Fruit fly (Drosophila melanogaster) whole organism, embryonic: ENCODE measurements around the gene CG2652.

Experiments used
- Atf6 ChIP-seq: fragments of 200-800 bp; sonication (Bioruptor generic); IDR thresholded peaks from 2 replicates; pipeline ENCODE4 v1.3.6; 2022; ENCODE audit warnings: missing biosample characterization, missing genetic modification characterization
- Bdp1 ChIP-seq: fragments of 200-800 bp; sonication (Bioruptor generic); optimal IDR thresholded peaks from 3 replicates; lab custom pipeline; 2016; ENCODE audit warnings: missing biosample characterization, missing genetic modification characterization
- CG10209 ChIP-seq: fragments of 200-800 bp; sonication (Bioruptor generic); optimal IDR thresholded peaks from 3 replicates; lab custom pipeline; 2017; ENCODE audit warnings: missing biosample characterization, mild to moderate bottlenecking, missing genetic modification characterization, missing genetic modification reagents
- CG10274 ChIP-seq: fragments of 200-800 bp; sonication (Bioruptor generic); optimal IDR thresholded peaks from 3 replicates; lab custom pipeline; 2017; ENCODE audit warnings: missing biosample characterization, mild to moderate bottlenecking, missing genetic modification characterization
- CG10462 ChIP-seq: fragments of 200-800 bp; sonication (Bioruptor generic); optimal IDR thresholded peaks from 2 replicates; lab custom pipeline; 2016; ENCODE audit warnings: missing biosample characterization, missing genetic modification characterization
- CG11398 ChIP-seq: fragments of 200-800 bp; sonication (Bioruptor generic); optimal IDR thresholded peaks from 2 replicates; lab custom pipeline; 2016; ENCODE audit warnings: missing biosample characterization, missing genetic modification characterization
- CG12236 ChIP-seq: fragments of 200-800 bp; sonication (Bioruptor generic); optimal IDR thresholded peaks from 2 replicates; lab custom pipeline; 2016; ENCODE audit warnings: missing biosample characterization, missing genetic modification characterization
- CG14710 ChIP-seq: fragments of 200-800 bp; sonication (Bioruptor generic); optimal IDR thresholded peaks from 3 replicates; lab custom pipeline; 2019; ENCODE audit warnings: missing biosample characterization, mild to moderate bottlenecking, missing genetic modification characterization, moderate library complexity
- CG17359 ChIP-seq: fragments of 200-800 bp; sonication (Bioruptor generic); optimal IDR thresholded peaks from 3 replicates; lab custom pipeline; 2018; ENCODE audit warnings: missing biosample characterization, mild to moderate bottlenecking, missing genetic modification characterization, moderate library complexity
- CG17912 ChIP-seq: fragments of 200-800 bp; sonication (Bioruptor generic); optimal IDR thresholded peaks from 2 replicates; lab custom pipeline; 2018; ENCODE audit warnings: missing biosample characterization, mild to moderate bottlenecking, missing genetic modification characterization
- CG2889 ChIP-seq: fragments of 200-800 bp; sonication (Bioruptor generic); IDR thresholded peaks from 3 replicates; pipeline ENCODE4 v1.3.6; 2022; ENCODE audit warnings: missing biosample characterization, missing genetic modification characterization
- CG32772 ChIP-seq: fragments of 200-800 bp; sonication (Bioruptor generic); IDR thresholded peaks from 2 replicates; pipeline ENCODE4 v1.3.6; 2022; ENCODE audit warnings: missing biosample characterization, missing genetic modification characterization
- CG34376 ChIP-seq: fragments of 200-800 bp; sonication (Bioruptor generic); optimal IDR thresholded peaks from 2 replicates; lab custom pipeline; 2018; ENCODE audit warnings: missing biosample characterization, mild to moderate bottlenecking, missing genetic modification characterization
- CG3726 ChIP-seq: fragments of 200-800 bp; sonication (Bioruptor generic); IDR thresholded peaks from 3 replicates; pipeline ENCODE4, ENCODE4 v1.3.6; 2022; ENCODE audit warnings: missing biosample characterization, missing genetic modification characterization
- CG4617 ChIP-seq: fragments of 200-800 bp; sonication (Bioruptor generic); optimal IDR thresholded peaks from 3 replicates; lab custom pipeline; 2016; ENCODE audit warnings: missing biosample characterization, missing genetic modification characterization, borderline replicate concordance
- CG5180 ChIP-seq: fragments of 200-800 bp; sonication (Bioruptor generic); optimal IDR thresholded peaks from 3 replicates; lab custom pipeline; 2017; ENCODE audit warnings: missing biosample characterization, missing genetic modification characterization, mild to moderate bottlenecking, moderate library complexity, missing genetic modification reagents
- CG6854 ChIP-seq: fragments of 200-800 bp; sonication (Bioruptor generic); optimal IDR thresholded peaks from 3 replicates; lab custom pipeline; 2017; ENCODE audit warnings: missing biosample characterization, mild to moderate bottlenecking, missing genetic modification characterization
- CG7963 ChIP-seq: fragments of 200-800 bp; sonication (Bioruptor generic); IDR thresholded peaks from 3 replicates; pipeline ENCODE4 v1.3.6; 2022; ENCODE audit warnings: missing biosample characterization, missing genetic modification characterization; ENCODE audit not compliant: partially characterized antibody
- CG8089 ChIP-seq: fragments of 200-800 bp; sonication (Bioruptor generic); optimal IDR thresholded peaks from 3 replicates; lab custom pipeline; 2016; ENCODE audit warnings: missing biosample characterization, missing genetic modification characterization
- CG9932 ChIP-seq: fragments of 200-800 bp; sonication (Bioruptor generic); IDR thresholded peaks from 2 replicates; pipeline ENCODE4 v1.3.6; 2022; ENCODE audit warnings: missing biosample characterization, missing genetic modification characterization
- Chrac-16 ChIP-seq: fragments of 200-800 bp; sonication (Bioruptor generic); optimal IDR thresholded peaks from 3 replicates; lab custom pipeline; 2016; ENCODE audit warnings: missing biosample characterization, missing genetic modification characterization
- Dref ChIP-seq: fragments of 200-800 bp; sonication (Bioruptor generic); IDR thresholded peaks from 2 replicates; pipeline ENCODE4 v1.3.6; 2022; ENCODE audit warnings: missing biosample characterization, missing genetic modification characterization
- Fer1 ChIP-seq: fragments of 200-800 bp; sonication (Bioruptor generic); optimal IDR thresholded peaks from 2 replicates; lab custom pipeline; 2017; ENCODE audit warnings: missing biosample characterization, mild to moderate bottlenecking, missing genetic modification characterization
- Hr3 ChIP-seq: fragments of 200-800 bp; sonication (Bioruptor generic); optimal IDR thresholded peaks from 3 replicates; lab custom pipeline; 2016; ENCODE audit warnings: missing biosample characterization, missing genetic modification characterization
- Hr78 ChIP-seq, 2 experiments: fragments of 200-800 bp in 1 of 2; fragments of >200 bp in 1 of 2; sonication (Bioruptor generic) in 1 of 2; optimal IDR thresholded peaks; 2 replicates each; lab custom pipeline; 2017 to 2019; ENCODE audit warnings: missing biosample characterization in 2 of 2, missing genetic modification characterization in 2 of 2, mild to moderate bottlenecking in 1 of 2, moderate library complexity in 1 of 2
- Lpt ChIP-seq: fragments of >200 bp; optimal IDR thresholded peaks from 2 replicates; lab custom pipeline; 2018; ENCODE audit warnings: missing biosample characterization, missing genetic modification characterization
- Mad ChIP-seq: fragments of 200-800 bp; sonication (Bioruptor generic); optimal IDR thresholded peaks from 2 replicates; lab custom pipeline; 2016; ENCODE audit warnings: missing biosample characterization, missing genetic modification characterization
- NFAT ChIP-seq: fragments of 200-800 bp; sonication (Bioruptor generic); IDR thresholded peaks from 2 replicates; pipeline ENCODE4 v1.3.6; 2022; ENCODE audit warnings: missing biosample characterization, missing genetic modification characterization
- Sox102F ChIP-seq: fragments of 200-800 bp; sonication (Bioruptor generic); optimal IDR thresholded peaks from 2 replicates; lab custom pipeline; 2018; ENCODE audit warnings: missing biosample characterization, mild to moderate bottlenecking, missing genetic modification characterization, moderate library complexity
- Sry-δ ChIP-seq: fragments of 200-800 bp; sonication (Bioruptor generic); optimal IDR thresholded peaks from 2 replicates; lab custom pipeline; 2016; ENCODE audit warnings: missing biosample characterization, missing genetic modification characterization
- Xbp1 ChIP-seq: fragments of 200-800 bp; sonication (Bioruptor generic); optimal IDR thresholded peaks from 3 replicates; lab custom pipeline; 2016; ENCODE audit warnings: missing biosample characterization, mild to moderate bottlenecking, missing genetic modification characterization
- ase ChIP-seq: fragments of 200-800 bp; sonication (Bioruptor generic); IDR thresholded peaks from 3 replicates; pipeline ENCODE4 v1.3.6; 2022; ENCODE audit warnings: missing biosample characterization, missing genetic modification characterization
- bsh ChIP-seq, 2 experiments: fragments of 200-800 bp; sonication (Bioruptor generic); optimal IDR thresholded peaks; 2 replicates each; lab custom pipeline; 2017 to 2018; ENCODE audit warnings: mild to moderate bottlenecking in 2 of 2, missing biosample characterization in 2 of 2, missing genetic modification characterization in 2 of 2, moderate library complexity in 1 of 2
- caup ChIP-seq: fragments of 200-800 bp; sonication (Bioruptor generic); optimal IDR thresholded peaks from 3 replicates; lab custom pipeline; 2017; ENCODE audit warnings: missing biosample characterization, mild to moderate bottlenecking, missing genetic modification characterization, moderate library complexity; ENCODE audit not compliant: severe bottlenecking
- crol ChIP-seq: fragments of 200-800 bp; sonication (Bioruptor generic); IDR thresholded peaks from 2 replicates; pipeline ENCODE4 v1.3.6; 2022; ENCODE audit warnings: missing biosample characterization, missing genetic modification characterization
- cwo ChIP-seq: fragments of 200-800 bp; sonication (Bioruptor generic); optimal IDR thresholded peaks from 3 replicates; lab custom pipeline; 2017; ENCODE audit warnings: missing biosample characterization, missing genetic modification characterization, mild to moderate bottlenecking, moderate library complexity, missing genetic modification reagents
- dan ChIP-seq: fragments of 200-800 bp; sonication (Bioruptor generic); IDR thresholded peaks from 2 replicates; pipeline ENCODE4 v1.3.6; 2022; ENCODE audit warnings: missing biosample characterization, missing genetic modification characterization
- fru ChIP-seq: fragments of >200 bp; optimal IDR thresholded peaks from 2 replicates; lab custom pipeline; 2017
- ftz-f1 ChIP-seq: fragments of 200-800 bp; sonication (Bioruptor generic); optimal IDR thresholded peaks from 2 replicates; lab custom pipeline; 2016; ENCODE audit warnings: missing biosample characterization, missing genetic modification characterization
- gem ChIP-seq: fragments of 200-800 bp; sonication (Bioruptor generic); optimal IDR thresholded peaks from 2 replicates; lab custom pipeline; 2019; ENCODE audit warnings: missing biosample characterization, mild to moderate bottlenecking, missing genetic modification characterization, moderate library complexity
- h ChIP-seq: fragments of >200 bp; optimal IDR thresholded peaks from 2 replicates; lab custom pipeline; 2017
- hkb ChIP-seq, 2 experiments: fragments of 200-800 bp in 1 of 2; fragments of >200 bp in 1 of 2; sonication (Bioruptor generic) in 1 of 2; IDR thresholded peaks in 1 of 2; optimal IDR thresholded peaks in 1 of 2; 2 replicates each; pipeline versions ENCODE4 v1.3.6 to Lab custom; 2017 to 2022; ENCODE audit warnings: missing biosample characterization in 1 of 2, missing genetic modification characterization in 1 of 2
- ind ChIP-seq: fragments of 200-800 bp; sonication (Bioruptor generic); optimal IDR thresholded peaks from 3 replicates; lab custom pipeline; 2016; ENCODE audit warnings: missing biosample characterization, missing genetic modification characterization
- lmd ChIP-seq: fragments of 200-800 bp; sonication (Bioruptor generic); IDR thresholded peaks from 2 replicates; pipeline ENCODE4 v1.3.6; 2022; ENCODE audit warnings: missing biosample characterization, missing genetic modification characterization
- maf-S ChIP-seq: fragments of 200-800 bp; sonication (Bioruptor generic); optimal IDR thresholded peaks from 2 replicates; lab custom pipeline; 2016; ENCODE audit warnings: missing biosample characterization, missing genetic modification characterization
- repo ChIP-seq: fragments of 200-800 bp; sonication (Bioruptor generic); optimal IDR thresholded peaks from 2 replicates; lab custom pipeline; 2016; ENCODE audit warnings: missing biosample characterization, missing genetic modification characterization
- row ChIP-seq: fragments of 200-800 bp; sonication (Bioruptor generic); IDR thresholded peaks from 3 replicates; pipeline ENCODE4 v1.3.6; 2022; ENCODE audit warnings: missing biosample characterization, missing genetic modification characterization
- run ChIP-seq: fragments of 200-800 bp; sonication (Bioruptor generic); optimal IDR thresholded peaks from 3 replicates; lab custom pipeline; 2018; ENCODE audit warnings: missing biosample characterization, mild to moderate bottlenecking, missing genetic modification characterization
- seq ChIP-seq: fragments of 200-800 bp; sonication (Bioruptor generic); IDR thresholded peaks from 2 replicates; pipeline ENCODE4 v1.3.6; 2022; ENCODE audit warnings: missing biosample characterization, missing genetic modification characterization
- vfl ChIP-seq: fragments of 200-800 bp; sonication (Bioruptor generic); optimal IDR thresholded peaks from 2 replicates; lab custom pipeline; 2016; ENCODE audit warnings: missing biosample characterization, missing genetic modification characterization
- vvl ChIP-seq: fragments of 200-800 bp; sonication (Bioruptor generic); IDR thresholded peaks from 2 replicates; pipeline ENCODE4 v1.3.6; 2022; ENCODE audit warnings: missing biosample characterization, missing genetic modification characterization
- zf30C ChIP-seq: fragments of 200-800 bp; sonication (Bioruptor generic); optimal IDR thresholded peaks from 3 replicates; lab custom pipeline; 2018; ENCODE audit warnings: missing biosample characterization, mild to moderate bottlenecking, missing genetic modification characterization

CG2652 gene

dm6 chrX:2638646-2639045 lies 44.1 kb downstream of the CG2652 start (continued):
- TF ChIP-seq run (tag; lab: Kevin White, UChicago) (no peak), CG6854 (GFP tag; lab: Kevin White, UChicago) (no peak), CG34376 (GFP tag; lab: Kevin White, UChicago) (no peak), cwo (GFP tag; lab: Kevin White, UChicago) (no peak), Bdp1 (GFP tag; lab: Kevin White, UChicago) (no peak), Atf6 (GFP tag; lab: Robert Waterston, UW) (peak; percentile 24; the same call in 1 of the 2 replicates), Lpt (GFP tag; lab: Kevin White, UChicago) (no peak), CG9932 (peak; percentile 51), CG3726 (GFP tag; lab: Robert Waterston, UW) (no peak), dan (GFP tag; lab: Robert Waterston, UW) (no peak), Chrac-16 (GFP tag; lab: Kevin White, UChicago) (no peak), CG2889 (GFP tag; lab: Robert Waterston, UW) (0 out of 3 replicates have a peak, but pooled peaks have one; percentile 11), CG8089 (GFP tag; lab: Kevin White, UChicago) (no peak), vvl (GFP tag; lab: Robert Waterston, UW) (0 out of 2 replicates have a peak, but pooled peaks have one; percentile 16), ase (no peak), Hr78 (GFP tag; optimal IDR thresholded peaks at IDR 0.05; lab: Kevin White, UChicago) (no peak), CG17912 (GFP tag; lab: Kevin White, UChicago) (no peak), CG7963 (GFP tag; lab: Robert Waterston, UW) (no peak), CG12236 (GFP tag; lab: Kevin White, UChicago) (no peak), NFAT (GFP tag; lab: Robert Waterston, UW) (no peak), Sry-δ (GFP tag; lab: Kevin White, UChicago) (no peak), CG11398 (no peak), CG5180 (GFP tag; lab: Kevin White, UChicago) (no peak), Sox102F (GFP tag; lab: Kevin White, UChicago) (peak; percentile 25), ind (peak; percentile 5), CG32772 (GFP tag; lab: Robert Waterston, UW) (no peak), crol (GFP tag; lab: Robert Waterston, UW) (no peak), bsh (GFP tag; optimal IDR thresholded peaks at IDR 0.05; lab: Kevin White, UChicago) (no peak), Fer1 (peak; percentile 33), h (lab: Kevin White, UChicago) (no peak), gem (peak; percentile 43), row (GFP tag; lab: Robert Waterston, UW) (peak; percentile 52), Xbp1 (peak; percentile 8), hkb (optimal IDR thresholded peaks at IDR 0.05; lab: Kevin White, UChicago) (no peak), hkb (GFP tag; IDR thresholded peaks at IDR 0.05; lab: Robert Waterston, UW) (peak; percentile 52), CG10462 (GFP tag; lab: Kevin White, UChicago) (no peak), CG17359 (tag; lab: Kevin White, UChicago) (no peak), seq (GFP tag; lab: Robert Waterston, UW) (no peak), CG10209 (GFP tag; lab: Kevin White, UChicago) (no peak), CG10274 (GFP tag; lab: Kevin White, UChicago) (no peak), fru (lab: Kevin White, UChicago) (no peak), caup (GFP tag; lab: Kevin White, UChicago) (no peak), maf-S (GFP tag; lab: Kevin White, UChicago) (no peak), Hr3 (GFP tag; lab: Kevin White, UChicago) (no peak), Mad (GFP tag; lab: Kevin White, UChicago) (no peak), vfl (GFP tag; lab: Kevin White, UChicago) (no peak), repo (no peak), lmd (GFP tag; lab: Robert Waterston, UW) (no peak), CG4617 (GFP tag; lab: Kevin White, UChicago) (no peak), ftz-f1 (GFP tag; lab: Kevin White, UChicago) (peak; percentile 54), zf30C (GFP tag; lab: Kevin White, UChicago) (no peak), CG14710 (tag; lab: Kevin White, UChicago) (no peak), Dref (GFP tag; lab: Robert Waterston, UW) (no peak)
